Worm (Caenorhabditis elegans) whole organism, young adult: Measurements from ENCODE around the gene F54D5.2.

Experiments
- F37B4.10 ChIP-seq: fragments of 200-800 bp; sonication (Bioruptor generic); IDR thresholded peaks from 2 replicates; pipeline ENCODE4 v1.3.6; 2022; ENCODE audit warnings: missing genetic modification characterization, missing compliant biosample characterization
- F57A8.1 ChIP-seq: fragments of 200-800 bp; sonication (Bioruptor generic); optimal IDR thresholded peaks from 2 replicates; lab custom pipeline; 2018; ENCODE audit warnings: mild to moderate bottlenecking, missing genetic modification characterization, moderate library complexity, missing compliant biosample characterization
- F57C9.4 ChIP-seq: sonication (generic microtip); optimal IDR thresholded peaks from 2 replicates; lab custom pipeline; 2017; ENCODE audit warnings: mild to moderate bottlenecking, missing genetic modification characterization, missing compliant biosample characterization
- T26A5.8 ChIP-seq: sonication (generic microtip); optimal IDR thresholded peaks from 2 replicates; lab custom pipeline; 2016; ENCODE audit warnings: missing genetic modification characterization, missing compliant biosample characterization
- Y53F4B.3 ChIP-seq: fragments of 200-800 bp; sonication (Bioruptor generic); IDR thresholded peaks from 2 replicates; pipeline ENCODE4 v1.3.6; 2022; ENCODE audit warnings: missing genetic modification reagents, missing genetic modification characterization, missing compliant biosample characterization
- ama-1 ChIP-seq, 3 experiments: fragments of 150-350 bp in 1 of 3; sonication (generic microtip) in 2 of 3; optimal IDR thresholded peaks; 2 replicates each; lab custom pipeline; 2014 to 2018; ENCODE audit warnings: missing biosample characterization in 2 of 3, missing genetic modification characterization in 2 of 3, missing genetic modification reagents in 2 of 3
- atf-7 ChIP-seq: sonication (generic microtip); optimal IDR thresholded peaks from 2 replicates; lab custom pipeline; 2017; ENCODE audit warnings: mild to moderate bottlenecking, missing genetic modification characterization, missing compliant biosample characterization
- attf-3 ChIP-seq: fragments of 200-800 bp; sonication (Bioruptor generic); conservative IDR thresholded peaks from 2 replicates; pipeline ENCODE4 v1.3.6; 2022; ENCODE audit warnings: missing genetic modification reagents, missing genetic modification characterization, missing compliant biosample characterization
- bed-2 ChIP-seq: fragments of 200-800 bp; sonication (Bioruptor generic); IDR thresholded peaks from 2 replicates; pipeline ENCODE4 v1.3.6; 2022; ENCODE audit warnings: missing genetic modification reagents, missing genetic modification characterization, missing compliant biosample characterization
- ceh-100 ChIP-seq: fragments of 200-800 bp; sonication (Bioruptor generic); IDR thresholded peaks from 2 replicates; pipeline ENCODE4 v1.3.6; 2022; ENCODE audit warnings: missing genetic modification reagents, missing genetic modification characterization, missing compliant biosample characterization
- snpc-4 ChIP-seq, 5 experiments: fragments of 150-350 bp in 1 of 5; sonication (generic microtip) in 4 of 5; optimal IDR thresholded peaks; 2 replicates each; lab custom pipeline; 2014 to 2018; ENCODE audit warnings: missing genetic modification characterization in 5 of 5, missing biosample characterization in 3 of 5, antibody characterized with exemption in 2 of 5, mild to moderate bottlenecking in 2 of 5, missing compliant biosample characterization in 2 of 5, missing genotype in 2 of 5, moderate library complexity in 2 of 5, missing genetic modification reagents in 1 of 5
- ztf-6 ChIP-seq: fragments of 200-800 bp; sonication (Bioruptor generic); IDR thresholded peaks from 2 replicates; pipeline ENCODE4 v1.3.6; 2022; ENCODE audit warnings: missing genetic modification reagents, missing genetic modification characterization, missing compliant biosample characterization

DNA sequence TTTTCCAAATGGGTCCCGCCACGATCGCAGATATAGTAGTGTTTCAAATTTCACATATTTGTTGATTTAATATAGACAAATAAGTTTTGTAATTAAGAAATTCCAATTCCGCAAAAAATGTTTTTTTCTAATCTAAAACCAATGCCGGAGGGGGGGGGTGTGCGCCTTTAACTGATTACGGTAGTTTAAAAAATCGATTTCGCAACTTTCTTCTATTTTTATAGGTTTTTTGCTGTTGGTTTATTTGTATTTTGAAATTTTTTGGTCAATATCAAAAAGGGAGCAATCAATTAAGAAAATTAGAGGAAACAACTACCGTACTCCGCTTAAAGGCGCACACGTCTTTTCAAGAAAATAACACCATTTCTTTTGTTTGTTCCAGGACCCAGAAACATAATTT, 18.6 kb downstream of the F54D5.2 start:
- TF ChIP-seq ama-1 (optimal IDR thresholded peaks at IDR 0.05; lab: Kevin White, UChicago): no peak
- no peak for TF ChIP-seq ama-1 (GFP tag; optimal IDR thresholded peaks at IDR 0.05; lab: Kevin White, UChicago)
- no peak for TF ChIP-seq Y53F4B.3
- TF ChIP-seq F57C9.4 (tag; lab: Kevin White, UChicago): no peak
- no peak for TF ChIP-seq F57A8.1
- TF ChIP-seq atf-7 (tag; lab: Kevin White, UChicago): no peak
- no peak for TF ChIP-seq ztf-6 (GFP tag; lab: Robert Waterston, UW)
- TF ChIP-seq attf-3 (GFP tag; lab: Robert Waterston, UW): no peak
- no peak for TF ChIP-seq snpc-4 (GFP tag; optimal IDR thresholded peaks at IDR 0.05; lab: Kevin White, UChicago)
- TF ChIP-seq snpc-4 (tag; optimal IDR thresholded peaks at IDR 0.05; lab: Kevin White, UChicago): no peak
- TF ChIP-seq ceh-100 (GFP tag; lab: Robert Waterston, UW): no peak
- TF ChIP-seq T26A5.8: no peak
- no peak for TF ChIP-seq F37B4.10
- no peak for TF ChIP-seq bed-2 (GFP tag; lab: Robert Waterston, UW)
